Fruit fly (Drosophila melanogaster) whole organism, embryonic: Measurements from ENCODE around the gene CG42758.

Experiments
- CG1024 ChIP-seq: fragments of 200-800 bp; sonication (Bioruptor generic); IDR thresholded peaks from 2 replicates; pipeline ENCODE4 v1.3.6; 2022; ENCODE audit warnings: missing biosample characterization, missing genetic modification characterization
- CG13287 ChIP-seq: fragments of 200-800 bp; sonication (Bioruptor generic); IDR thresholded peaks from 2 replicates; pipeline ENCODE4 v1.3.6; 2022; ENCODE audit warnings: missing biosample characterization, missing genetic modification characterization; ENCODE audit not compliant: partially characterized antibody
- repo ChIP-seq: fragments of 200-800 bp; sonication (Bioruptor generic); optimal IDR thresholded peaks from 2 replicates; lab custom pipeline; 2016; ENCODE audit warnings: missing biosample characterization, missing genetic modification characterization
- schlank ChIP-seq: fragments of 200-800 bp; sonication (Bioruptor generic); optimal IDR thresholded peaks from 2 replicates; lab custom pipeline; 2018; ENCODE audit warnings: missing biosample characterization, mild to moderate bottlenecking, missing genetic modification characterization
- slbo ChIP-seq: fragments of 200-800 bp; sonication (Bioruptor generic); IDR thresholded peaks from 2 replicates; pipeline ENCODE4 v1.3.6; 2022; ENCODE audit warnings: missing biosample characterization, missing genetic modification characterization
- tio ChIP-seq: fragments of 200-800 bp; sonication (Bioruptor generic); optimal IDR thresholded peaks from 2 replicates; lab custom pipeline; 2017; ENCODE audit warnings: missing biosample characterization, missing genetic modification characterization, inconsistent platforms

dm6 chr3L:14612945-14613791 is 45.9 kb downstream of the CG42758 start:
- no peak for TF ChIP-seq slbo (GFP tag; lab: Robert Waterston, UW)
- peak; percentile 63 for TF ChIP-seq tio (GFP tag; lab: Kevin White, UChicago)
- no peak for TF ChIP-seq repo (GFP tag; lab: Kevin White, UChicago)
- TF ChIP-seq CG1024 (GFP tag; lab: Robert Waterston, UW), result 0 out of 2 replicates have a peak, but pooled peaks have one; percentile 2
- TF ChIP-seq CG13287 (GFP tag; lab: Robert Waterston, UW), result no peak
- TF ChIP-seq schlank, result no peak
